Worm (Caenorhabditis elegans) whole organism, mixed stage, embryonic: ENCODE data around the gene Y37E11B.2.

ENCODE experiments used
- M03D4.4 ChIP-seq: sonication (generic microtip); optimal IDR thresholded peaks from 2 replicates; lab custom pipeline; 2017; ENCODE audit warnings: mild to moderate bottlenecking, missing genetic modification characterization, missing compliant biosample characterization
- bed-3 ChIP-seq: fragments of 200-800 bp; sonication (Bioruptor generic); optimal IDR thresholded peaks from 3 replicates; lab custom pipeline; 2018; ENCODE audit warnings: mild to moderate bottlenecking, missing genetic modification characterization, moderate library complexity, missing compliant biosample characterization
- blmp-1 ChIP-seq: fragments of 150-350 bp; optimal IDR thresholded peaks from 2 replicates; lab custom pipeline; 2014; ENCODE audit warnings: missing biosample characterization, missing genetic modification characterization
- ceh-39 ChIP-seq: fragments of 150-350 bp; optimal IDR thresholded peaks from 2 replicates; lab custom pipeline; 2014; ENCODE audit warnings: missing biosample characterization, missing genetic modification characterization
- ceh-83 ChIP-seq: fragments of 200-800 bp; sonication (Bioruptor generic); optimal IDR thresholded peaks from 2 replicates; lab custom pipeline; 2018; ENCODE audit warnings: mild to moderate bottlenecking, missing genetic modification characterization, missing compliant biosample characterization
- ces-1 ChIP-seq: fragments of 150-350 bp; optimal IDR thresholded peaks from 2 replicates; lab custom pipeline; 2014; ENCODE audit warnings: missing biosample characterization, missing genetic modification reagents, missing genetic modification characterization
- cnd-1 ChIP-seq: fragments of 200-800 bp; sonication (Bioruptor generic); optimal IDR thresholded peaks from 2 replicates; lab custom pipeline; 2018; ENCODE audit warnings: mild to moderate bottlenecking, missing genetic modification characterization, missing compliant biosample characterization
- drap-1 ChIP-seq: fragments of 200-800 bp; sonication (Bioruptor generic); optimal IDR thresholded peaks from 3 replicates; lab custom pipeline; 2018; ENCODE audit warnings: mild to moderate bottlenecking, missing genetic modification characterization, missing compliant biosample characterization
- elt-3 ChIP-seq: fragments of 150-350 bp; optimal IDR thresholded peaks from 2 replicates; lab custom pipeline; 2014; ENCODE audit warnings: missing biosample characterization, missing genetic modification characterization
- flh-1 ChIP-seq: fragments of 200-800 bp; sonication (Bioruptor generic); optimal IDR thresholded peaks from 2 replicates; lab custom pipeline; 2018; ENCODE audit warnings: mild to moderate bottlenecking, missing genetic modification characterization, moderate library complexity, missing compliant biosample characterization
- ham-2 ChIP-seq: fragments of 200-800 bp; sonication (Bioruptor generic); optimal IDR thresholded peaks from 2 replicates; lab custom pipeline; 2018; ENCODE audit warnings: mild to moderate bottlenecking, missing genetic modification characterization, missing compliant biosample characterization
- hlh-1 ChIP-seq: fragments of 150-350 bp; optimal IDR thresholded peaks from 2 replicates; lab custom pipeline; 2014; ENCODE audit warnings: missing biosample characterization, missing genetic modification reagents, missing genetic modification characterization
- lin-13 ChIP-seq: fragments of 150-350 bp; optimal IDR thresholded peaks from 2 replicates; lab custom pipeline; 2014; ENCODE audit warnings: missing biosample characterization, missing genetic modification characterization
- lin-32 ChIP-seq: fragments of 200-800 bp; sonication (Bioruptor generic); optimal IDR thresholded peaks from 2 replicates; lab custom pipeline; 2018; ENCODE audit warnings: mild to moderate bottlenecking, missing genetic modification characterization, missing compliant biosample characterization
- lsy-2 ChIP-seq: fragments of 150-350 bp; optimal IDR thresholded peaks from 2 replicates; lab custom pipeline; 2014; ENCODE audit warnings: missing biosample characterization, missing genetic modification characterization
- mls-2 ChIP-seq: sonication (generic microtip); optimal IDR thresholded peaks from 2 replicates; lab custom pipeline; 2016; ENCODE audit warnings: mild to moderate bottlenecking, missing genetic modification characterization, moderate library complexity, missing compliant biosample characterization
- nhr-12 ChIP-seq: fragments of 150-350 bp; optimal IDR thresholded peaks from 2 replicates; lab custom pipeline; 2014; ENCODE audit warnings: missing biosample characterization, missing genetic modification characterization
- nhr-237 ChIP-seq: fragments of 150-350 bp; optimal IDR thresholded peaks from 2 replicates; lab custom pipeline; 2014; ENCODE audit warnings: missing biosample characterization, missing genetic modification characterization
- nhr-28 ChIP-seq: fragments of 150-350 bp; optimal IDR thresholded peaks from 2 replicates; lab custom pipeline; 2014; ENCODE audit warnings: missing biosample characterization, missing genetic modification characterization
- nhr-76 ChIP-seq: sonication (generic microtip); optimal IDR thresholded peaks from 2 replicates; lab custom pipeline; 2017; ENCODE audit warnings: missing biosample characterization, missing genetic modification characterization
- pha-4 ChIP-seq: fragments of 150-350 bp; optimal IDR thresholded peaks from 2 replicates; lab custom pipeline; 2018; ENCODE audit warnings: missing biosample characterization, missing genetic modification reagents, missing genetic modification characterization
- sem-2 ChIP-seq: fragments of 200-800 bp; sonication (Bioruptor generic); optimal IDR thresholded peaks from 2 replicates; lab custom pipeline; 2018; ENCODE audit warnings: mild to moderate bottlenecking, missing genetic modification characterization, missing compliant biosample characterization
- sptf-1 ChIP-seq: sonication (generic microtip); optimal IDR thresholded peaks from 2 replicates; lab custom pipeline; 2017; ENCODE audit warnings: mild to moderate bottlenecking, missing genetic modification characterization, moderate library complexity, missing compliant biosample characterization
- unc-120 ChIP-seq: sonication (generic microtip); optimal IDR thresholded peaks from 2 replicates; lab custom pipeline; 2017; ENCODE audit warnings: missing genetic modification characterization, missing compliant biosample characterization; ENCODE audit not compliant: poor library complexity, severe bottlenecking
- unc-39 ChIP-seq: fragments of 150-350 bp; optimal IDR thresholded peaks from 2 replicates; lab custom pipeline; 2014; ENCODE audit warnings: missing biosample characterization, missing genetic modification characterization
- zip-8 ChIP-seq: fragments of 150-350 bp; optimal IDR thresholded peaks from 2 replicates; lab custom pipeline; 2014; ENCODE audit warnings: missing biosample characterization, missing genetic modification characterization
- ztf-11 ChIP-seq: fragments of 150-350 bp; optimal IDR thresholded peaks from 2 replicates; lab custom pipeline; 2014; ENCODE audit warnings: missing biosample characterization, missing genetic modification characterization

Y37E11B.2 gene

DNA sequence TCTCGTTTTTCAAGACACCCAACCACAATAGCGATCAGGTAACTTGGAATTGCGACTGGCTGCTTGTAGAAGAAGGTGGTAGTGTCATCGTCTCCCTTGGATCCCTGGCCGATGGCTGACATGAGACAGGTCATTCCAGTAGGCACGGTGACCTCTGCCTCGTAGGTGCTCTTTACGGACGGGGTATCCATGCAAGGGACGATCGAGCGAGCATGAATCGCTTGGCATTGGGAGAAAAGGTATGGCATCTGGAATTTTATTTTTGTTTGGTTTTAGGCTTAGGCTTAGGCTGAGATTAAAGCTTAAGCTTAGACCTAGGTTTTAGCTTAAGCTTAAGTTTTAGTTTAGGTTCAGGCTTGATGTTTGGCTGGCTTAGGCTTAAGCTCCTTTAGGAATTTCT is 32.7 kb downstream of the Y37E11B.2 start:
- no peak for TF ChIP-seq hlh-1
- no peak for TF ChIP-seq sem-2
- no peak for TF ChIP-seq blmp-1
- no peak for TF ChIP-seq unc-39 (tag; lab: Kevin White, UChicago)
- TF ChIP-seq bed-3 (GFP tag; lab: Kevin White, UChicago), result no peak
- TF ChIP-seq nhr-28, result no peak
- no peak for TF ChIP-seq lin-32 (GFP tag; lab: Kevin White, UChicago)
- TF ChIP-seq M03D4.4 (tag; lab: Kevin White, UChicago), result no peak
- no peak for TF ChIP-seq ham-2 (GFP tag; lab: Kevin White, UChicago)
- TF ChIP-seq, all 35 proteins: peak for 0

DNA sequence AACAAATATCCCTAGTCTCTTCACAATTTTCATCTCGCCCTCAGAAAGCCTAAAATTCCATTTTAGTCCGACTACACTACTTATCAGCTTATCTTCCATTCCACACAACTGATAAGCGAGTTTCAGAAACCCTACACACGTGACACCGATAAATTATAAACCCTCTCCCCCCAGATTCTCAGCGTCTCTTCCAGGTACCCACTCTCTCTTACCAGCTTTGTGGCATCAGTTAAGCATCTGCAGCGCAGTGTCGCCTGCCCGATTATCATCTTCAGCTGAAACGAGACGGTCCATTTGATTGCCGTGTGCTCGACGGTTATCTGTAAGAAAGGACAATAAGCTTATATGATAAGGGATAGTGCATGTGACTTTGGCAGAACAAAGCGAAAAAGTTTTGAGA is 33.6 kb downstream of the Y37E11B.2 start:
- TF ChIP-seq nhr-12 (tag; lab: Kevin White, UChicago) (no peak), sem-2 (no peak), ztf-11 (no peak), pha-4 (tag; lab: Kevin White, UChicago) (no peak), ceh-83 (GFP tag; lab: Kevin White, UChicago) (no peak), nhr-28 (no peak), cnd-1 (tag; lab: Kevin White, UChicago) (no peak), unc-120 (tag; lab: Kevin White, UChicago) (no peak), nhr-237 (tag; lab: Kevin White, UChicago) (no peak), flh-1 (GFP tag; lab: Kevin White, UChicago) (no peak), blmp-1 (no peak), lin-13 (tag; lab: Kevin White, UChicago) (no peak), zip-8 (tag; lab: Kevin White, UChicago) (no peak)

DNA sequence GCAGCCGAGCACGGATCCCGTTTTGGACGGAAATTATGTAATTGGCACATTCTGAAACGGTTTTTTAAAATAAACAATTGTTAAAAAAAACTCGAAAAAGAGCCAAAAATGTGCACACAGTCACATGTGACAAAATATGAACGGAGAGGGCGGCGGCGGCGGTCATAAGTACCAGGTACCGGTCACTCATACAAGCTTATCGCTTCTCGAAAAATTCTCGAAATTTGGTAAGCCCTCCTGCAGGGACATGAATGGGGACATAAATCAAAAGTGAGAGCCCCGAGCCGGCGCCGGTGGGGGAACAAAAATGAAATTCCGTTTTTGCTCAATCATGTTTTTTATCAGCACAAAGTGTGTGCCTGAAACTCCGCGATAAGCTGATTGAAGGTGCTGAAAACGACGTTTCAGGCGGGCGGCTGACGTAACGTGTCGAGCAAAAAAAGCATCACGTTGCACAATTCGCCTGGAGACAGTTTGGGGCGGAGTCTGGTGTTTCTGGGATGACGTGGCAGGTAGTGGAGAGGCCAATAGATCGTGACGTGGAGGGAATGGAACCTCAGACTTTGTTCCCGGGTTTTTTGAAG is 34.9 kb downstream of the Y37E11B.2 start, which contains the start of gene ltah-1.2:
TSS of gene ltah-1.2 (minus strand) at position 51 of the 584 bp plus-strand sequence.
- no peak for TF ChIP-seq ceh-39 (tag; lab: Kevin White, UChicago)
- TF ChIP-seq sem-2, result no peak
- TF ChIP-seq nhr-76 (tag; lab: Kevin White, UChicago), result no peak
- no peak for TF ChIP-seq unc-39 (tag; lab: Kevin White, UChicago)
- TF ChIP-seq sptf-1 (tag; lab: Kevin White, UChicago), result no peak
- no peak for TF ChIP-seq ham-2 (GFP tag; lab: Kevin White, UChicago)
- no peak for TF ChIP-seq unc-120 (tag; lab: Kevin White, UChicago)
- no peak for TF ChIP-seq ces-1 (GFP tag; lab: Kevin White, UChicago)
- TF ChIP-seq cnd-1 (tag; lab: Kevin White, UChicago), result no peak

DNA sequence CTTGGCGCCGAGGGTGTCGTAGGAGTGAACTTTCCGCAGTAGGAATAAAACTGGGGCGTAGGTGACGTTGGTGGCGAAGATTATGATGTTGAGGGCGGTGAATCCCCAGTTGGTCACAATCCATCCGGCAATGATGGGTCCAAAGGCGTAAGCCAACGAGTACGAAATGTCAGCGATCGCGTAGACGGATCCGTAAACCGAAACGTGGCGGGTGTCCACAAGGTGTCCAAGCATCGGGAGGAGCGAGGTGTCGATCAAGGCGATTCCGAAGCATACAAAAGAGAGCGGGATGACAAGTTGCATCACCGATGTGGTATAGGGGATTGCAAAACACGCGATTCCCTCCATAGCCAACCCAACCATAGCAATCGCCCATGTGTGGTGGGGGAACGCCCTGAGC is 40.5 kb downstream of the Y37E11B.2 start:
- TF ChIP-seq lin-32 (GFP tag; lab: Kevin White, UChicago) (no peak), blmp-1 (no peak), elt-3 (no peak), lsy-2 (tag; lab: Kevin White, UChicago) (no peak), pha-4 (tag; lab: Kevin White, UChicago) (no peak), unc-120 (tag; lab: Kevin White, UChicago) (no peak)

DNA sequence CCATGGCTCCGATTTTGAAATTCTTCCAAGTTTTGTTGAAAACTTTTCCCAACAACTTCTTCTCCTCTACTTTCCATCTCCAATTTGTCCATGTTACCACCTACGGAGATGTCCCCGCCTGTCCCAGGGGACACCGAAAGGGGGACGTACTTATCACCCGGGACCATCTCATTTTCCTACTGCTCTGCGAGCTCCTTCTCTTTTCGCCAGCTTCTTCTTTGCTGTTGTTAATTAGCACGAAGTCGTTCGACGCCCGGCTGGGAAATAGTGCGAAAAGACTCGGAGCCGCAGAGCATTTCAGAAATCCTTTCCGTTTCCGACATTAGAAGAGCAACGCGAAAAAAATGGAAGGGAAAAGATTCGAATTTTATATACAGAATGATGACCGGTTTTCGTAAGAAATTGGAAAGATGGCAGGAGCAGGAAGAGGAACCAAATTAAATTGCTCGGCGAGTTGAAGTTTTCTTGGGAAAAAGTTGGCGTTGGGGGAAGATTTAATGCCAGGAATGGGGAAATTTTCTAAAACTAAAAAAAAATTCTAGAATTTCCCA is 43.6 kb downstream of the Y37E11B.2 start:
- TF ChIP-seq mls-2 (tag; lab: Kevin White, UChicago), result no peak
- TF ChIP-seq lin-13 (tag; lab: Kevin White, UChicago), result no peak
- TF ChIP-seq ces-1 (GFP tag; lab: Kevin White, UChicago), result peak; percentile 63
- no peak for TF ChIP-seq nhr-76 (tag; lab: Kevin White, UChicago)
- no peak for TF ChIP-seq flh-1 (GFP tag; lab: Kevin White, UChicago)
- TF ChIP-seq unc-39 (tag; lab: Kevin White, UChicago), result no peak

DNA sequence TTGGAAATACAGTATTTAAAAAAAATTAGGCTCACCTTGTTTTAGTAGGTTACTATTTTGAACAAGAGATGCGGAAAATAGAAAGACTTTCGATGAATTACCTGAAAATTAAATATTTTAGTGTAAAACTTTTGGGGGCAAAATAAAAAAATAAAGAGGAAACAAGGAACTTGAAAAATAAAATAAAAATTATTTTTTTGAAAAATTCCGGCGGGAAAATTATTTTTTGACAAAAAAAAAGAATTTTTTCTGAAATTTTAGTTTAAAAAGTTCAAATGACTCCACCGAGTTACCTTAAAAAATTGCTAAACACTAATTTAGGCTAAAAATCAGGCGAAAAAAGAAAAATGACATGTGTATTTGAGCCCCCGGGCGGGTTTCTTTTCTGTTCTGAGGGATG is 46.3 kb downstream of the Y37E11B.2 start, which contains the start of the genes cha-1 and unc-17:
TSS of gene cha-1 (minus strand) at position 101 of the 400 bp plus-strand sequence.
TSS of gene unc-17 (minus strand) at position 103 of the 400 bp plus-strand sequence.
- TF ChIP-seq drap-1 (GFP tag; lab: Kevin White, UChicago) (no peak), sptf-1 (tag; lab: Kevin White, UChicago) (no peak)
